Worm (Caenorhabditis elegans): ENCODE data around the gene C06A8.6.

ce11 chrII:7819359-7819758 lies 47.1 kb downstream of the C06A8.6 start:
- no peak for TF ChIP-seq T22C8.4 (GFP tag; IDR thresholded peaks at IDR 0.05)
- no peak for TF ChIP-seq ref-1 (GFP tag; conservative IDR thresholded peaks at IDR 0.05)
